Worm (Caenorhabditis elegans) whole organism, L2 larva: ENCODE measurements around the gene ckb-1.

Experiments used
- C34F6.9 ChIP-seq: fragments of 150-350 bp; optimal IDR thresholded peaks from 2 replicates; lab custom pipeline; 2014; ENCODE audit warnings: missing biosample characterization, missing genetic modification characterization
- F13H6.1 ChIP-seq: sonication (generic microtip); optimal IDR thresholded peaks from 2 replicates; lab custom pipeline; 2016; ENCODE audit warnings: missing genetic modification characterization, missing compliant biosample characterization
- R02D3.7 ChIP-seq: fragments of 150-350 bp; optimal IDR thresholded peaks from 2 replicates; lab custom pipeline; 2014; ENCODE audit warnings: missing biosample characterization, missing genetic modification characterization
- ZK546.5 ChIP-seq: sonication (generic microtip); optimal IDR thresholded peaks from 2 replicates; lab custom pipeline; 2017; ENCODE audit warnings: missing biosample characterization, missing genetic modification characterization
- alr-1 ChIP-seq: fragments of 150-350 bp; optimal IDR thresholded peaks from 2 replicates; lab custom pipeline; 2014; ENCODE audit warnings: missing biosample characterization, missing genetic modification characterization
- aly-2 ChIP-seq: fragments of 150-350 bp; optimal IDR thresholded peaks from 2 replicates; lab custom pipeline; 2014; ENCODE audit warnings: missing biosample characterization, missing genetic modification characterization
- ama-1 ChIP-seq: fragments of 150-350 bp; optimal IDR thresholded peaks from 2 replicates; lab custom pipeline; 2018; ENCODE audit warnings: inconsistent platforms
- ceh-16 ChIP-seq: fragments of 150-350 bp; optimal IDR thresholded peaks from 2 replicates; lab custom pipeline; 2014; ENCODE audit warnings: missing biosample characterization, missing genetic modification characterization
- ceh-82 ChIP-seq: fragments of 150-350 bp; optimal IDR thresholded peaks from 2 replicates; lab custom pipeline; 2014; ENCODE audit warnings: missing biosample characterization, missing genetic modification characterization
- crh-2 ChIP-seq: sonication (generic microtip); optimal IDR thresholded peaks from 2 replicates; lab custom pipeline; 2017; ENCODE audit warnings: missing biosample characterization, missing genetic modification characterization
- egl-27 ChIP-seq: sonication (generic microtip); optimal IDR thresholded peaks from 3 replicates; lab custom pipeline; 2017; ENCODE audit warnings: missing biosample characterization, missing genetic modification reagents, missing genetic modification characterization
- elt-1 ChIP-seq: fragments of 150-350 bp; optimal IDR thresholded peaks from 2 replicates; lab custom pipeline; 2014; ENCODE audit warnings: missing biosample characterization, missing genetic modification characterization
- gmeb-1 ChIP-seq: fragments of 150-350 bp; optimal IDR thresholded peaks from 2 replicates; lab custom pipeline; 2014; ENCODE audit warnings: missing biosample characterization, missing genetic modification characterization
- lin-11 ChIP-seq: fragments of 150-350 bp; sonication (generic microtip); optimal IDR thresholded peaks from 2 replicates; lab custom pipeline; 2014; ENCODE audit warnings: missing biosample characterization, missing genetic modification characterization, inconsistent platforms, mixed read lengths
- lin-13 ChIP-seq: fragments of 150-350 bp; optimal IDR thresholded peaks from 2 replicates; lab custom pipeline; 2014; ENCODE audit warnings: missing biosample characterization, missing genetic modification reagents, missing genetic modification characterization
- lsy-2 ChIP-seq, 2 experiments: fragments of 150-350 bp in 1 of 2; sonication (generic microtip) in 1 of 2; optimal IDR thresholded peaks; 2 replicates each; lab custom pipeline; 2014 to 2017; ENCODE audit warnings: missing biosample characterization in 2 of 2, missing genetic modification characterization in 2 of 2
- mab-5 ChIP-seq: fragments of 150-350 bp; optimal IDR thresholded peaks from 2 replicates; lab custom pipeline; 2014; ENCODE audit warnings: missing biosample characterization, missing genetic modification characterization
- mbf-1 ChIP-seq: sonication (generic microtip); optimal IDR thresholded peaks from 2 replicates; lab custom pipeline; 2017; ENCODE audit warnings: missing biosample characterization, missing genetic modification characterization
- nhr-10 ChIP-seq: sonication (generic microtip); optimal IDR thresholded peaks from 2 replicates; lab custom pipeline; 2017; ENCODE audit warnings: missing biosample characterization, missing genetic modification characterization
- nhr-11 ChIP-seq: fragments of 150-350 bp; optimal IDR thresholded peaks from 2 replicates; lab custom pipeline; 2014; ENCODE audit warnings: missing biosample characterization, missing genetic modification characterization
- nhr-23 ChIP-seq: fragments of 150-350 bp; optimal IDR thresholded peaks from 2 replicates; lab custom pipeline; 2014; ENCODE audit warnings: missing biosample characterization, missing genetic modification reagents, missing genetic modification characterization
- nhr-237 ChIP-seq: fragments of 150-350 bp; optimal IDR thresholded peaks from 2 replicates; lab custom pipeline; 2014; ENCODE audit warnings: missing biosample characterization, missing genetic modification characterization
- nhr-25 ChIP-seq: fragments of 150-350 bp; sonication (generic microtip); optimal IDR thresholded peaks from 3 replicates; lab custom pipeline; 2014; ENCODE audit warnings: missing biosample characterization, missing genetic modification characterization
- nhr-6 ChIP-seq: fragments of 150-350 bp; optimal IDR thresholded peaks from 2 replicates; lab custom pipeline; 2014; ENCODE audit warnings: missing biosample characterization, missing genetic modification characterization
- nhr-77 ChIP-seq: fragments of 150-350 bp; optimal IDR thresholded peaks from 2 replicates; lab custom pipeline; 2014; ENCODE audit warnings: missing biosample characterization, missing genetic modification characterization
- peb-1 ChIP-seq: fragments of 150-350 bp; optimal IDR thresholded peaks from 2 replicates; lab custom pipeline; 2014; ENCODE audit warnings: missing biosample characterization, missing genetic modification characterization
- sma-3 ChIP-seq: sonication (generic microtip); optimal IDR thresholded peaks from 2 replicates; lab custom pipeline; 2016; ENCODE audit warnings: missing genetic modification reagents, missing genetic modification characterization, missing compliant biosample characterization
- sma-9 ChIP-seq, 2 experiments: fragments of 150-350 bp in 1 of 2; sonication (generic microtip) in 1 of 2; optimal IDR thresholded peaks; 2 replicates each; lab custom pipeline; 2014 to 2016; ENCODE audit warnings: missing genetic modification characterization in 2 of 2, mild to moderate bottlenecking in 1 of 2, missing biosample characterization in 1 of 2, missing compliant biosample characterization in 1 of 2, missing genetic modification reagents in 1 of 2, moderate library complexity in 1 of 2
- snpc-4 ChIP-seq: fragments of 150-350 bp; optimal IDR thresholded peaks from 2 replicates; lab custom pipeline; 2014; ENCODE audit warnings: missing biosample characterization, missing genetic modification characterization
- unc-62 ChIP-seq: fragments of 150-350 bp; optimal IDR thresholded peaks from 2 replicates; lab custom pipeline; 2014; ENCODE audit warnings: missing biosample characterization, missing genetic modification reagents, missing genetic modification characterization
- zag-1 ChIP-seq: fragments of 150-350 bp; optimal IDR thresholded peaks from 2 replicates; lab custom pipeline; 2014; ENCODE audit warnings: missing biosample characterization, missing genetic modification characterization
- ztf-11 ChIP-seq: sonication (generic microtip); optimal IDR thresholded peaks from 2 replicates; lab custom pipeline; 2017; ENCODE audit warnings: missing biosample characterization, missing genetic modification characterization

ckb-1 gene

DNA sequence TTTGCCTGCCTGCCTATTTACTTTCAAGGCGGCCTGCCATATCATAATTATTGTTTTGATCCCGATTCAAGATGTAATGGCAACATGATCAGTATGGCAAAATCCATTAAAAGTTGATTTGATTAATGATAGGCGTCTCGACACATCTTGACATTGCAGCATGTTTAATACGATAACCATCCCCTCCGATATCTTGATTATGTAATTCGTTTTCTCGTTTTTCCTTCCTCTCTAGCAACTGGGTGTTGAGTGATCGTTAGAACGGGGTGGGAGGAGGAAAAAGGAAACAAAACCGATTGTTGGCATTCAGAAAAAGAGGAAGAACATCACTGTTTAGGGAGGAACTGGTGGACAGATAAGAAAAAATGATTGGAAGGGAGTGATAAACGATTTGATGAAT lies 26.9 kb downstream of the ckb-1 start:
- TF ChIP-seq ceh-16, result peak; percentile 12
- no peak for TF ChIP-seq gmeb-1 (tag; lab: Kevin White, UChicago)

DNA sequence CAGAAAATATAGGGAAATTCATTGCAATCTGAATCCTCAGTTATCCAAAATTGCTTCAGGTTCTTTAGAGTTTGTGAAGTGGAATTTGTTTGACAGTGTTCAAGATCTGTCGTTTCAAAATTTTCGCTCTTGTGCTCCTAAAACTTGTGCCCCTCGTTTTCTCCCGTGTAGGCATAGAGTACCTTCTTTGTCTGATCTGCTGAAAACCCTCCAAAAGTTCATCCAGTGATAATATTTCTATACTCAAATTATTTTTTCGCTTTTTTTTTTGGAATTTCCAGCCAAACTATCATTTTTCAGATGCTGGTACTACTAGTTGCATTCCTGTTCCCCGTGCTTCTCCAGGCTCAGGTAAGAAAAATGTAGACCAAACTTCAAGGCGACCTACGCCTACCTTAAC lies 29.4 kb downstream of the ckb-1 start, which contains the start of gene R07E5.4:
TSS of gene R07E5.4 (plus strand) at position 301 of the 400 bp plus-strand sequence.
- no peak for TF ChIP-seq R02D3.7 (tag; lab: Kevin White, UChicago)
- TF ChIP-seq F13H6.1 (tag; lab: Kevin White, UChicago), result no peak
- TF ChIP-seq egl-27 (tag; lab: Kevin White, UChicago), result no peak
- no peak for TF ChIP-seq nhr-10 (tag; lab: Kevin White, UChicago)
- TF ChIP-seq nhr-25 (tag; lab: Kevin White, UChicago), result no peak
- no peak for TF ChIP-seq sma-3 (GFP tag; lab: Kevin White, UChicago)
- TF ChIP-seq mbf-1 (tag; lab: Kevin White, UChicago), result no peak
- TF ChIP-seq ceh-82, result no peak
- TF ChIP-seq C34F6.9 (tag; lab: Kevin White, UChicago), result no peak
- no peak for TF ChIP-seq nhr-6
- TF ChIP-seq nhr-23 (tag; lab: Kevin White, UChicago), result no peak
- TF ChIP-seq, all 48 proteins: peak for 0

DNA sequence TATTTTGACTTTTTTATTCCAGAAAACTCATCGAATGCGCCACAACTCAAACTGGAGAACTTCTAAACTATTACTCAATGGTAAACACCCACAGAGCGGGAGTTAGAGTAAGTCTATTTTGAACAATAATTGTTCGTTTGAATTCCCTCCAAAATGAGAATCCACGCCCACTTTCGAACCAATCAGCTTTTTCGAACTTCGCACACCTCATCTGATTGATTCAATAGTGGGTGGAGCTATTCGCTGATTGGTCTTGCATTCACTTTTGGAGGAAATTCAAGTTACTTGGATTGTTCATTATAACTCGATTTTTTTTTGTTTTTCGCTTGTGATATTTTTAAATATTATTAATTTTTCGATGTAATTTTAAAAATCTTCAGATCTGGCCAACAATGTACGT lies 30.8 kb downstream of the ckb-1 start:
- TF ChIP-seq F13H6.1 (tag; lab: Kevin White, UChicago) (no peak), sma-3 (GFP tag; lab: Kevin White, UChicago) (no peak), nhr-11 (tag; lab: Kevin White, UChicago) (no peak), lsy-2 (tag; optimal IDR thresholded peaks at IDR 0.05; lab: Kevin White, UChicago) (no peak), crh-2 (no peak), nhr-10 (tag; lab: Kevin White, UChicago) (no peak), zag-1 (tag; lab: Kevin White, UChicago) (no peak), snpc-4 (tag; lab: Kevin White, UChicago) (no peak), peb-1 (tag; lab: Kevin White, UChicago) (no peak), ztf-11 (tag; lab: Kevin White, UChicago) (no peak)

DNA sequence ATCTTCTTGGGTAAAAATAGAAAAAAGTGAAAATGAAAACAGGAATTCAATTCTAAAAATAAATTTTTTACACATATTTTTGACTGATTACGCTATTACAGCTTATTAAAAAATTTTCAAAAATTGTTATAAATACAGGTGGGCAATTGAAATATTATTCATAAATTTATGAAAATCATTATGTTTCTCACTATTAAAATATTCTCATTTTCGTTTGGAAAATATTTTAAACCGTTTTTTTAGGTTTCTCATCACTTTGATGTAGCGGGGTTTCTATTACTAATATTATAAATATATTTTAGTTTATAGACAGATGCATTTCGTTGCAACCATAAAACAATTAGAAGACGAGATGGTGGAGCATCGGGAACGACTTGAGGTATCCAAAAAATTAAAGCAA lies 32.0 kb downstream of the ckb-1 start, which contains the start of gene R07E5.5:
TSS of gene R07E5.5 (plus strand) at position 301 of the 400 bp plus-strand sequence.
- TF ChIP-seq snpc-4 (tag; lab: Kevin White, UChicago), result no peak
- no peak for TF ChIP-seq aly-2 (tag; lab: Kevin White, UChicago)
- TF ChIP-seq C34F6.9 (tag; lab: Kevin White, UChicago), result no peak
- TF ChIP-seq nhr-237, result no peak
- TF ChIP-seq lsy-2 (tag; optimal IDR thresholded peaks at IDR 0.05; lab: Kevin White, UChicago), result no peak
- TF ChIP-seq ztf-11 (tag; lab: Kevin White, UChicago), result no peak
- TF ChIP-seq mab-5 (tag; lab: Kevin White, UChicago), result no peak
- no peak for TF ChIP-seq gmeb-1 (tag; lab: Kevin White, UChicago)
- no peak for TF ChIP-seq ZK546.5 (tag; lab: Kevin White, UChicago)
- TF ChIP-seq nhr-77 (tag; lab: Kevin White, UChicago), result no peak
- TF ChIP-seq ama-1 (lab: Kevin White, UChicago), result no peak
- TF ChIP-seq sma-3 (GFP tag; lab: Kevin White, UChicago), result no peak
- no peak for TF ChIP-seq unc-62
- no peak for TF ChIP-seq nhr-10 (tag; lab: Kevin White, UChicago)
- TF ChIP-seq lin-13 (GFP tag; lab: Kevin White, UChicago), result no peak
- no peak for TF ChIP-seq sma-9 (GFP tag; optimal IDR thresholded peaks at IDR 0.05; lab: Kevin White, UChicago)
- TF ChIP-seq sma-9 (tag; optimal IDR thresholded peaks at IDR 0.05; lab: Kevin White, UChicago), result no peak
- no peak for TF ChIP-seq lin-11 (tag; lab: Kevin White, UChicago)
- TF ChIP-seq elt-1, result no peak
- TF ChIP-seq mbf-1 (tag; lab: Kevin White, UChicago), result no peak

DNA sequence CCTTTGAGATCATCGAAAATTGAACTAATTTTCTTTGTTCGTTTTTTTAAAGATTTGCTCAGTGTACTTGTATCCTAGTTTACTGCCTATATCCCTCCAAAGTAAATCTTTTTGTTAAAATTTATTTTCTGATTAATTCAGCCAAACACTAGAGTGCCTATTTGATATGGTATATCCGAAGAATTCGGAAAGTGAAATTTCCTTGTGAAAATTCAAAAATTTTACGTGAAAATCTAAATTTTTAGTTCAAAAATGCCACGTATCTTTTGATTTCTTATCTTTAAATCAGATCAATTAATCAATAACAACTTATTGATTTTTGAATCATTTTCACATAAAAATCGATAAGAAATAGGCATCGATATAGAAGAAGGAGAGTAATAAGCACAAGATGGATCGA lies 33.4 kb downstream of the ckb-1 start, which contains the start of gene R07E5.6:
TSS of gene R07E5.6 (plus strand) at position 301 of the 400 bp plus-strand sequence.
- no peak for TF ChIP-seq alr-1 (tag; lab: Kevin White, UChicago)
- no peak for TF ChIP-seq ceh-16
- no peak for TF ChIP-seq ama-1 (lab: Kevin White, UChicago)
- TF ChIP-seq nhr-6, result no peak

DNA sequence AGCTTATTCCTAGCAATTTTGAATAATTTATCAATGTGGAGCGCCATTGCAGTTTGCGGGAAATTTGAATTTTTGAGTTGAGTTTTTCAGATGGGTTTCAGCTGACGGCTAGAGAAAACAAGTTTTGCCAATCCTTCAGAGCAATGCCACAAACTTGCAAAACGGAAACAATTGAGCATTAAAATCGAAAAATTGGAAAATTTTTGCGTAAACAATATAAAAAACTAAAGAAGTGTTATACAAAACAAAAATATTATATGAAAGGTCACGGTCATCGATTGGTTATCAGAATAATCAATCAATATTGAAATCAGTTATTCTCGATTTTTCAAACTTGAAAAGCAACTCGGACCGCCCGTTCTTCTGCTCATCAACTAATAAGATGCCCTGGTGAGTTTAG lies 36.1 kb downstream of the ckb-1 start, which contains the start of gene R07E5.15:
TSS of gene R07E5.15 (plus strand) at position 301 of the 400 bp plus-strand sequence.
- TF ChIP-seq nhr-23 (tag; lab: Kevin White, UChicago), result no peak
